Fruit fly (Drosophila melanogaster) whole organism, embryonic: ENCODE data around the gene gw.
A peak's percentile ranks its signal among the peaks of the same experiment; 100 is the strongest.

ENCODE experiments used
- CG12104 ChIP-seq: fragments of 200-800 bp; sonication (Bioruptor generic); optimal IDR thresholded peaks from 3 replicates; lab custom pipeline; 2016; ENCODE audit warnings: missing biosample characterization, missing genetic modification characterization
- CG12219 ChIP-seq: fragments of 200-800 bp; sonication (Bioruptor generic); optimal IDR thresholded peaks from 3 replicates; lab custom pipeline; 2018; ENCODE audit warnings: missing biosample characterization, mild to moderate bottlenecking, missing genetic modification characterization
- CG14050 ChIP-seq: fragments of 200-800 bp; sonication (Bioruptor generic); IDR thresholded peaks from 3 replicates; pipeline ENCODE4 v1.3.6; 2022; ENCODE audit warnings: missing biosample characterization, missing genetic modification characterization
- CG14667 ChIP-seq: fragments of 200-800 bp; sonication (Bioruptor generic); IDR thresholded peaks from 2 replicates; pipeline ENCODE4 v1.3.6; 2022; ENCODE audit warnings: missing biosample characterization, missing genetic modification characterization
- CG14710 ChIP-seq: fragments of 200-800 bp; sonication (Bioruptor generic); optimal IDR thresholded peaks from 3 replicates; lab custom pipeline; 2019; ENCODE audit warnings: missing biosample characterization, mild to moderate bottlenecking, missing genetic modification characterization, moderate library complexity
- CG14965 ChIP-seq: fragments of 200-800 bp; sonication (Bioruptor generic); optimal IDR thresholded peaks from 2 replicates; lab custom pipeline; 2016; ENCODE audit warnings: missing biosample characterization, missing genetic modification characterization, borderline replicate concordance
- CG1647 ChIP-seq: fragments of 200-800 bp; sonication (Bioruptor generic); optimal IDR thresholded peaks from 3 replicates; lab custom pipeline; 2016; ENCODE audit warnings: missing biosample characterization, missing genetic modification characterization
- CG16779 ChIP-seq: fragments of 200-800 bp; sonication (Bioruptor generic); IDR thresholded peaks from 2 replicates; pipeline ENCODE4 v1.3.6; 2022; ENCODE audit warnings: missing biosample characterization, missing genetic modification characterization
- CG16815 ChIP-seq: fragments of 200-800 bp; sonication (Bioruptor generic); optimal IDR thresholded peaks from 3 replicates; lab custom pipeline; 2017; ENCODE audit warnings: missing biosample characterization, mild to moderate bottlenecking, missing genetic modification characterization
- CG16863 ChIP-seq: fragments of 200-800 bp; sonication (Bioruptor generic); optimal IDR thresholded peaks from 3 replicates; lab custom pipeline; 2016; ENCODE audit warnings: missing biosample characterization, missing genetic modification characterization
- CG17802 ChIP-seq: fragments of 200-800 bp; sonication (Bioruptor generic); optimal IDR thresholded peaks from 2 replicates; lab custom pipeline; 2018; ENCODE audit warnings: missing biosample characterization, mild to moderate bottlenecking, missing genetic modification characterization, moderate library complexity
- CG1792 ChIP-seq: fragments of 200-800 bp; sonication (Bioruptor generic); optimal IDR thresholded peaks from 2 replicates; lab custom pipeline; 2016; ENCODE audit warnings: missing biosample characterization, missing genetic modification characterization
- CG2199 ChIP-seq: fragments of 200-800 bp; sonication (Bioruptor generic); IDR thresholded peaks from 3 replicates; pipeline ENCODE4 v1.3.6; 2022; ENCODE audit warnings: missing biosample characterization, missing genetic modification characterization
- CG3847 ChIP-seq: fragments of 200-800 bp; sonication (Bioruptor generic); IDR thresholded peaks from 2 replicates; pipeline ENCODE4 v1.3.6; 2022; ENCODE audit warnings: missing biosample characterization, missing genetic modification characterization
- CG4854 ChIP-seq: fragments of 200-800 bp; sonication (Bioruptor generic); optimal IDR thresholded peaks from 2 replicates; lab custom pipeline; 2016; ENCODE audit warnings: missing biosample characterization, missing genetic modification characterization, inconsistent platforms
- CG6175 ChIP-seq: fragments of 200-800 bp; sonication (Bioruptor generic); IDR thresholded peaks from 3 replicates; pipeline ENCODE4 v1.3.6; 2022; ENCODE audit warnings: missing biosample characterization, missing genetic modification characterization
- CG6272 ChIP-seq: fragments of 200-800 bp; sonication (Bioruptor generic); IDR thresholded peaks from 2 replicates; pipeline ENCODE4 v1.3.6; 2022; ENCODE audit warnings: missing biosample characterization, missing genetic modification characterization
- CG6813 ChIP-seq: fragments of 200-800 bp; sonication (Bioruptor generic); optimal IDR thresholded peaks from 2 replicates; lab custom pipeline; 2017; ENCODE audit warnings: missing biosample characterization, missing genetic modification characterization, mild to moderate bottlenecking, moderate library complexity, missing genetic modification reagents
- CG9797 ChIP-seq: fragments of 200-800 bp; sonication (Bioruptor generic); optimal IDR thresholded peaks from 3 replicates; lab custom pipeline; 2018; ENCODE audit warnings: missing biosample characterization, mild to moderate bottlenecking, missing genetic modification characterization
- Dfd ChIP-seq, 2 experiments: fragments of >200 bp; optimal IDR thresholded peaks; 2 replicates each; lab custom pipeline; 2017; ENCODE audit warnings: missing biosample characterization in 2 of 2, missing genetic modification characterization in 2 of 2
- Ets97D ChIP-seq: fragments of 200-800 bp; sonication (Bioruptor generic); optimal IDR thresholded peaks from 3 replicates; lab custom pipeline; 2016; ENCODE audit warnings: missing biosample characterization, missing genetic modification characterization
- H15 ChIP-seq: fragments of 200-800 bp; sonication (Bioruptor generic); IDR thresholded peaks from 3 replicates; pipeline ENCODE4 v1.3.6; 2022; ENCODE audit warnings: missing biosample characterization, missing genetic modification characterization
- HLH3B ChIP-seq: fragments of 200-800 bp; sonication (Bioruptor generic); IDR thresholded peaks from 2 replicates; pipeline ENCODE4 v1.3.6; 2022; ENCODE audit warnings: missing biosample characterization, missing genetic modification characterization
- Hr39 ChIP-seq: fragments of >200 bp; optimal IDR thresholded peaks from 2 replicates; lab custom pipeline; 2017
- Lhr ChIP-seq: fragments of 200-800 bp; sonication (Bioruptor generic); optimal IDR thresholded peaks from 3 replicates; lab custom pipeline; 2017; ENCODE audit warnings: mild to moderate bottlenecking, missing biosample characterization, missing genetic modification reagents, missing genetic modification characterization
- Max ChIP-seq: fragments of 200-800 bp; sonication (Bioruptor generic); optimal IDR thresholded peaks from 2 replicates; lab custom pipeline; 2016; ENCODE audit warnings: missing biosample characterization, mild to moderate bottlenecking, missing genetic modification characterization
- NC2β ChIP-seq: fragments of 200-800 bp; sonication (Bioruptor generic); optimal IDR thresholded peaks from 2 replicates; lab custom pipeline; 2016; ENCODE audit warnings: missing biosample characterization, missing genetic modification characterization
- Neu2 ChIP-seq: fragments of 200-800 bp; sonication (Bioruptor generic); optimal IDR thresholded peaks from 3 replicates; lab custom pipeline; 2016; ENCODE audit warnings: missing biosample characterization, missing genetic modification characterization, borderline replicate concordance
- Rx ChIP-seq: fragments of 200-800 bp; sonication (Bioruptor generic); IDR thresholded peaks from 2 replicates; pipeline ENCODE4 v1.3.6; 2022; ENCODE audit warnings: missing biosample characterization, missing genetic modification characterization
- Sin3A ChIP-seq: fragments of >200 bp; optimal IDR thresholded peaks from 2 replicates; lab custom pipeline; 2018
- TFAM ChIP-seq: fragments of 200-800 bp; sonication (Bioruptor generic); optimal IDR thresholded peaks from 2 replicates; lab custom pipeline; 2017; ENCODE audit warnings: missing biosample characterization, missing genetic modification characterization, inconsistent platforms
- Usf ChIP-seq: fragments of 200-800 bp; sonication (Bioruptor generic); optimal IDR thresholded peaks from 2 replicates; lab custom pipeline; 2017; ENCODE audit warnings: missing genotype, missing biosample characterization, missing genetic modification characterization
- al ChIP-seq: fragments of 200-800 bp; sonication (Bioruptor generic); IDR thresholded peaks from 2 replicates; pipeline ENCODE4 v1.3.6; 2022; ENCODE audit warnings: missing biosample characterization, missing genetic modification characterization
- bowl ChIP-seq: fragments of 200-800 bp; sonication (Bioruptor generic); IDR thresholded peaks from 2 replicates; pipeline ENCODE4 v1.3.6; 2022; ENCODE audit warnings: missing biosample characterization, missing genetic modification characterization
- chif ChIP-seq, 2 experiments: fragments of 200-800 bp; sonication (Bioruptor generic); optimal IDR thresholded peaks; 3 replicates each; lab custom pipeline; 2016; ENCODE audit warnings: missing biosample characterization in 2 of 2, missing genetic modification characterization in 2 of 2
- exex ChIP-seq: fragments of 200-800 bp; sonication (Bioruptor generic); optimal IDR thresholded peaks from 4 replicates; lab custom pipeline; 2018; ENCODE audit warnings: missing biosample characterization, mild to moderate bottlenecking, missing genetic modification characterization, moderate library complexity
- gro ChIP-seq: fragments of 200-800 bp; sonication (Bioruptor generic); optimal IDR thresholded peaks from 2 replicates; lab custom pipeline; 2016; ENCODE audit warnings: missing biosample characterization, missing genetic modification characterization
- inv ChIP-seq: fragments of 200-800 bp; sonication (Bioruptor generic); IDR thresholded peaks from 2 replicates; pipeline ENCODE4 v1.3.6; 2022; ENCODE audit warnings: missing biosample characterization, missing genetic modification characterization; ENCODE audit not compliant: partially characterized antibody
- ken ChIP-seq: fragments of 200-800 bp; sonication (Bioruptor generic); IDR thresholded peaks from 3 replicates; pipeline ENCODE4 v1.3.6; 2022; ENCODE audit warnings: missing biosample characterization, missing genetic modification characterization
- nerfin-1 ChIP-seq: fragments of 200-800 bp; sonication (Bioruptor generic); optimal IDR thresholded peaks from 3 replicates; lab custom pipeline; 2019; ENCODE audit warnings: missing biosample characterization, mild to moderate bottlenecking, missing genetic modification characterization, moderate library complexity
- pho ChIP-seq: fragments of 200-800 bp; sonication (Bioruptor generic); optimal IDR thresholded peaks from 2 replicates; lab custom pipeline; 2016; ENCODE audit warnings: missing biosample characterization, missing genetic modification characterization
- phol ChIP-seq: fragments of 200-800 bp; sonication (Bioruptor generic); optimal IDR thresholded peaks from 3 replicates; lab custom pipeline; 2018; ENCODE audit warnings: missing biosample characterization, mild to moderate bottlenecking, missing genetic modification characterization, moderate library complexity
- pita ChIP-seq: fragments of 200-800 bp; sonication (Bioruptor generic); optimal IDR thresholded peaks from 2 replicates; lab custom pipeline; 2017; ENCODE audit warnings: missing biosample characterization, mild to moderate bottlenecking, missing genetic modification characterization
- pnt ChIP-seq: fragments of 200-800 bp; sonication (Bioruptor generic); optimal IDR thresholded peaks from 3 replicates; lab custom pipeline; 2016; ENCODE audit warnings: missing biosample characterization, missing genetic modification characterization
- schlank ChIP-seq: fragments of 200-800 bp; sonication (Bioruptor generic); optimal IDR thresholded peaks from 2 replicates; lab custom pipeline; 2018; ENCODE audit warnings: missing biosample characterization, mild to moderate bottlenecking, missing genetic modification characterization
- shn ChIP-seq: fragments of 200-800 bp; sonication (Bioruptor generic); optimal IDR thresholded peaks from 3 replicates; lab custom pipeline; 2016; ENCODE audit warnings: missing biosample characterization, missing genetic modification characterization
- tup ChIP-seq: fragments of 200-800 bp; sonication (Bioruptor generic); optimal IDR thresholded peaks from 2 replicates; lab custom pipeline; 2016; ENCODE audit warnings: missing biosample characterization, mild to moderate bottlenecking, missing genetic modification characterization, moderate library complexity
- unpg ChIP-seq: fragments of 200-800 bp; sonication (Bioruptor generic); optimal IDR thresholded peaks from 3 replicates; lab custom pipeline; 2018; ENCODE audit warnings: missing biosample characterization, mild to moderate bottlenecking, missing genetic modification characterization, moderate library complexity
- wdn ChIP-seq: fragments of 200-800 bp; sonication (Bioruptor generic); IDR thresholded peaks from 2 replicates; pipeline ENCODE4 v1.3.6; 2022; ENCODE audit warnings: missing biosample characterization, missing genetic modification characterization
- zf30C ChIP-seq: fragments of 200-800 bp; sonication (Bioruptor generic); optimal IDR thresholded peaks from 3 replicates; lab custom pipeline; 2018; ENCODE audit warnings: missing biosample characterization, mild to moderate bottlenecking, missing genetic modification characterization

Gene gw

dm6 chr4:659884-660846 lies at the start of gene gw (continued):
- TF ChIP-seq CG12104 (GFP tag; lab: Kevin White, UChicago) (peak; percentile 59), NC2β (GFP tag; lab: Kevin White, UChicago) (peak; percentile 67), exex (no peak), CG2199 (GFP tag; lab: Robert Waterston, UW) (peak; percentile 84), CG12219 (GFP tag; lab: Kevin White, UChicago) (peak; percentile 75), schlank (tag; lab: Kevin White, UChicago) (peak; percentile 63), CG14050 (peak; percentile 44), Sin3A (lab: Kevin White, UChicago) (no peak), CG1792 (peak; percentile 50), pho (peak; percentile 81), unpg (peak; percentile 87), CG9797 (GFP tag; lab: Kevin White, UChicago) (no peak), CG16815 (GFP tag; lab: Kevin White, UChicago) (peak; percentile 38), bowl (GFP tag; lab: Robert Waterston, UW) (no peak), HLH3B (GFP tag; lab: Robert Waterston, UW) (peak; percentile 68; the same call in 1 of the 2 replicates), Neu2 (GFP tag; lab: Kevin White, UChicago) (no peak), Ets97D (GFP tag; lab: Kevin White, UChicago) (peak; percentile 47), pita (no peak), nerfin-1 (tag; lab: Kevin White, UChicago) (peak; percentile 64), TFAM (no peak), shn (GFP tag; lab: Kevin White, UChicago) (peak; percentile 80), CG16779 (no peak), CG17802 (peak; percentile 100), gro (GFP tag; lab: Kevin White, UChicago) (peak; percentile 78), CG6813 (GFP tag; lab: Kevin White, UChicago) (no peak), CG6175 (GFP tag; lab: Robert Waterston, UW) (no peak), CG3847 (GFP tag; lab: Robert Waterston, UW) (no peak), wdn (GFP tag; lab: Robert Waterston, UW) (peak; percentile 71), Usf (no peak), H15 (GFP tag; lab: Robert Waterston, UW) (no peak), Max (peak; percentile 83), Dfd (GFP tag; optimal IDR thresholded peaks at IDR 0.05; lab: Kevin White, UChicago) (peak in 1 of 2 experiments; percentile 58), Lhr (peak; percentile 38), CG14710 (tag; lab: Kevin White, UChicago) (peak; percentile 80), ken (GFP tag; lab: Robert Waterston, UW) (no peak; the same call in 2 of the 3 replicates), CG6272 (GFP tag; lab: Robert Waterston, UW) (no peak), Rx (no peak; the same call in 1 of the 2 replicates), CG14667 (GFP tag; lab: Robert Waterston, UW) (no peak), chif (GFP tag; optimal IDR thresholded peaks at IDR 0.05; lab: Kevin White, UChicago) (peak; percentile 67 to 83), phol (tag; lab: Kevin White, UChicago) (peak; percentile 74), pnt (peak; percentile 63), al (no peak), zf30C (GFP tag; lab: Kevin White, UChicago) (no peak), inv (GFP tag; lab: Robert Waterston, UW) (peak; percentile 72), CG14965 (GFP tag; lab: Kevin White, UChicago) (no peak), CG16863 (peak; percentile 75), CG1647 (GFP tag; lab: Kevin White, UChicago) (peak; percentile 77), CG4854 (GFP tag; lab: Kevin White, UChicago) (peak; percentile 79), tup (peak; percentile 69), Hr39 (lab: Kevin White, UChicago) (no peak)
